Worm (Caenorhabditis elegans): ENCODE measurements around the gene T21D9.2.

ce11 chrX:2144236-2144635 lies 47.5 kb upstream of the T21D9.2 start:
- TF ChIP-seq lin-13 (GFP tag; optimal IDR thresholded peaks at IDR 0.05), result no peak
- TF ChIP-seq ztf-11 (tag; optimal IDR thresholded peaks at IDR 0.05), result no peak
- TF ChIP-seq rnt-1 (tag; optimal IDR thresholded peaks at IDR 0.05), result no peak
- TF ChIP-seq hlh-4 (tag; optimal IDR thresholded peaks at IDR 0.05), result no peak
- no peak for TF ChIP-seq zag-1 (tag; optimal IDR thresholded peaks at IDR 0.05)
- TF ChIP-seq grh-1 (GFP tag; IDR thresholded peaks at IDR 0.05), result no peak
- TF ChIP-seq snu-23 (GFP tag; optimal IDR thresholded peaks at IDR 0.05), result no peak
- no peak for TF ChIP-seq nhr-11 (tag; optimal IDR thresholded peaks at IDR 0.05)
- TF ChIP-seq unc-62 (GFP tag; optimal IDR thresholded peaks at IDR 0.05), result no peak
- TF ChIP-seq ceh-82 (tag; optimal IDR thresholded peaks at IDR 0.05), result no peak
- no peak for TF ChIP-seq elt-3 (tag; optimal IDR thresholded peaks at IDR 0.05)
- no peak for TF ChIP-seq unc-130 (tag; optimal IDR thresholded peaks at IDR 0.05)

Measured in whole organism, L1 larva.